Fruit fly (Drosophila melanogaster) whole organism: Measurements from ENCODE around the gene CG4455.

ENCODE experiments used
- CG8478 ChIP-seq: fragments of >200 bp; optimal IDR thresholded peaks from 2 replicates; lab custom pipeline; 2018; ENCODE audit warnings: inconsistent platforms
- psq ChIP-seq: fragments of >200 bp; optimal IDR thresholded peaks from 2 replicates; lab custom pipeline; 2017

dm6 chr2L:16321872-16322631, 30.7 kb upstream of the CG4455 start:
- TF ChIP-seq psq (lab: Kevin White, UChicago) (no peak), CG8478 (lab: Kevin White, UChicago) (no peak)
